Worm (Caenorhabditis elegans): ENCODE results near the gene F55B11.6.
"Not testable (repeated sequence)": the region's sequence is repeated elsewhere in the genome, so short reads cannot be mapped to it uniquely, and the experiment has no call there.

F55B11.6 gene

DNA sequence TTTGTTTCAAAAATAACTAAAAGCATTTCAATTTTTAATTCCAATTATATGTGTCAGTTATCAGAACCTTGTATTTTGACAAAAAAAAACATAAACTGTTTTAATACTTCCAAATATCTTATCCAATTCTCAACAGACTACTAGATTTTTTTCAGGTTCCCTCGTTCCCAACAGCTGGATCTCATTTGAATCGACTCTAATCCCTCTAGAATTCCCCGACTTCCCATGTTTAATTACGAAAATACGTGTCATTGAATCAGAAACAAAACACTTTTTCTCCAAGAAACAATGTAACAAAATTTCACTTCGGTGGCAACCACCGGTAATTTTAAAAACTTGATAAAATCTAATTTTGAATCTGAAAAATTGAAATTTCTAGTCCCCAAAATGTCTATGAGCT, 37.8 kb downstream of the F55B11.6 start:
- no peak for TF ChIP-seq dao-5 (tag; optimal IDR thresholded peaks at IDR 0.05)
- TF ChIP-seq him-1 (tag; optimal IDR thresholded peaks at IDR 0.05), result no peak
- TF ChIP-seq W03F9.2 (tag; optimal IDR thresholded peaks at IDR 0.05), result no peak

DNA sequence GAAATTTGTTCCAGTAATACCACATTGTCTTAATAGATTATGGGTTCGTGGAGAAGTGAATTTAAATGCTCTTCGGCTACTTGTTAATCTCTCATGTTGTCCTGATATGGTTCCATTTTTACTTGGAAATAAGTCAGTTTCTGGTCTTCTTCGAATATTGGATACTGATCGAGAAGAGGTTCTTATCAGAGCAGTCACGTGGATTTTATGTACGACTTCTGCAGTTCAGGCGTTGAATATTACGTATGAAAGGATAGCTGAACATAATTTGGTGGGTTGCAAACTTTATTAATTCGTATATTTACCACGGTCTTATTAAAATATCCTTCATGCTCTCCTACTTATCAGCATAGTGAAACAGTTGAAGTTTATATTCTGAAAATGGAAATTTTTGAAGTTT, 39.2 kb downstream of the F55B11.6 start:
- TF ChIP-seq W03F9.2 (tag; optimal IDR thresholded peaks at IDR 0.05), result no peak
- TF ChIP-seq dao-5 (tag; optimal IDR thresholded peaks at IDR 0.05), result no peak
- TF ChIP-seq him-1 (tag; optimal IDR thresholded peaks at IDR 0.05), result no peak

DNA sequence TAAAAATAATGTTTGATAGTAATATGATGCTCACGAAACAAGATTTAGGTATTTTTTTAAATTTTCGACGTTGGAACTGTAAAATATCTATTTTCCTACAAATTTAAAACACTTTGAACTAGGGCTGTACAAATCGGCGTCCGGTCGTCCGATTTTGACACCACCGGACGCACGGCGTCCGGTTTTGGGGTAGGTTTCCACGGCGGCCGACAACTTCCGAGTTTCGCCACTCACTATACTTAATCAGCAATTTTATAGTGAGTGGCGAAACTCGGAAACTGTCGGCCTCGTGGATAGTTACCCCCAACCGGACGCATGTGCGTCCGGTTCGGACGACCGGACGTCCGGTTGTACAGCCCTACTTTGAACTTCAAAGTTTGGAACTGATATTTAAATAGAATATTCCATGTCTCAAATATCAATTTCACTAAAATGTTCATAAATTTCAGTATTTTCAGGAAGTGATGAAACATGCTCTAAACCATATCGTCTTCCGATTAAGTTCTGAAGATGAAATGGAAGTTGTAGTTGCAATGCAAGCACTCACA, 39.7 kb downstream of the F55B11.6 start:
- TF ChIP-seq him-1 (tag; optimal IDR thresholded peaks at IDR 0.05) (no peak), W03F9.2 (tag; optimal IDR thresholded peaks at IDR 0.05) (no peak), dao-5 (tag; optimal IDR thresholded peaks at IDR 0.05) (no peak)

DNA sequence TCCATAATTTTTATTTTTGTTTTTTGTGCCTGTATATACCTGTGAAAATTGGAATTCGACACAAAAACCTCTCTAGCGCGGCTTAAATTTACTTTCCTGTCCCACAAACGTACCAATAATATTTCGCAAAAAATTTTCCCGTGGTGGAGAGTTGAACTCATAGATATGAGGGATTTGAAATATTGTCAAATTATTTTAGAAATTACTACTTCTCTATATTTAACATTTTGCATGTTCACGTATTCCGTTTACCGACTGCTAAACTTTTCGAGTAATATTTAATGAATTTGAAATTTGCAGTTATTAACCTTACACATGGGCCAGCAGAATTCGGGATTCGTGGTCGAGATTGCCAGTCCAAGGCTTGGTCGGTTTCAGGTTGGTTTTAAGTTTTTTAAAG, 43.2 kb downstream of the F55B11.6 start, which contains the start of gene Y67A10A.7:
Gene Y67A10A.7, plus strand, starts transcription at position 301 of the 400 bp plus-strand sequence.
- TF ChIP-seq dao-5, him-1, W03F9.2 (tag; optimal IDR thresholded peaks at IDR 0.05): not testable (repeated sequence)

DNA sequence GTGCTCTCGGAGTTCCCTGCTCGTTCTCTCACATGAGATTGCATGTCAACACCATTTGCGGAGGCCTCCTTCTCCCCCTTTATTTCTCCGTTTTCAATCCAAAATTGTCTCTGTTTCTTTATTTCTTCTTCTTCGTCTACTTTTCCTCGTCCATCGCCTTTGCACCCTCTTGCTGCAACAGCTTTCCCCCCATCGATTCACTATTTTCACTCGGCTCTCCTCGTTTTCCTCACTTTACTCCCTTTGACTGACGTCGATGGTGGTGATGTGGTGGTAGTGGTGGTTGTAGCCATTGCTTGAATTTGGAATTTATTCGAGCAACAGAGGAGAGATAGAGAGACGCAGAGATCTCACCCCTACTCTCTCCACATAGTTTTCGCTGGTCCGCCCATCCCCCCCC, 45.4 kb downstream of the F55B11.6 start:
- no peak for TF ChIP-seq dao-5 (tag; optimal IDR thresholded peaks at IDR 0.05)
- no peak for TF ChIP-seq W03F9.2 (tag; optimal IDR thresholded peaks at IDR 0.05)
- peak; percentile 11 for TF ChIP-seq him-1 (tag; optimal IDR thresholded peaks at IDR 0.05)
